Worm (Caenorhabditis elegans) whole organism, L2 larva: ENCODE measurements around the gene F07H5.7.

ENCODE experiments used
- F13H6.1 ChIP-seq: sonication (generic microtip); optimal IDR thresholded peaks from 2 replicates; lab custom pipeline; 2016; ENCODE audit warnings: missing genetic modification characterization, missing compliant biosample characterization
- ZK546.5 ChIP-seq: sonication (generic microtip); optimal IDR thresholded peaks from 2 replicates; lab custom pipeline; 2017; ENCODE audit warnings: missing biosample characterization, missing genetic modification characterization
- alr-1 ChIP-seq: fragments of 150-350 bp; optimal IDR thresholded peaks from 2 replicates; lab custom pipeline; 2014; ENCODE audit warnings: missing biosample characterization, missing genetic modification characterization
- ama-1 ChIP-seq: fragments of 150-350 bp; optimal IDR thresholded peaks from 2 replicates; lab custom pipeline; 2018; ENCODE audit warnings: inconsistent platforms
- blmp-1 ChIP-seq: sonication (generic microtip); optimal IDR thresholded peaks from 2 replicates; lab custom pipeline; 2017; ENCODE audit warnings: missing genetic modification characterization, mild to moderate bottlenecking, missing compliant biosample characterization, antibody characterized with exemption, moderate library complexity; ENCODE audit not compliant: insufficient read depth
- ceh-82 ChIP-seq: fragments of 150-350 bp; optimal IDR thresholded peaks from 2 replicates; lab custom pipeline; 2014; ENCODE audit warnings: missing biosample characterization, missing genetic modification characterization
- crh-2 ChIP-seq: sonication (generic microtip); optimal IDR thresholded peaks from 2 replicates; lab custom pipeline; 2017; ENCODE audit warnings: missing biosample characterization, missing genetic modification characterization
- dmd-4 ChIP-seq: sonication (generic microtip); optimal IDR thresholded peaks from 2 replicates; lab custom pipeline; 2017; ENCODE audit warnings: missing biosample characterization, missing genetic modification characterization
- egl-27 ChIP-seq: sonication (generic microtip); optimal IDR thresholded peaks from 3 replicates; lab custom pipeline; 2017; ENCODE audit warnings: missing biosample characterization, missing genetic modification reagents, missing genetic modification characterization
- elt-1 ChIP-seq: fragments of 150-350 bp; optimal IDR thresholded peaks from 2 replicates; lab custom pipeline; 2014; ENCODE audit warnings: missing biosample characterization, missing genetic modification characterization
- elt-3 ChIP-seq: sonication (generic microtip); optimal IDR thresholded peaks from 2 replicates; lab custom pipeline; 2017; ENCODE audit warnings: missing biosample characterization, missing genetic modification characterization
- fos-1 ChIP-seq: fragments of 150-350 bp; optimal IDR thresholded peaks from 2 replicates; lab custom pipeline; 2014; ENCODE audit warnings: missing biosample characterization, missing genetic modification characterization
- gmeb-1 ChIP-seq: fragments of 150-350 bp; optimal IDR thresholded peaks from 2 replicates; lab custom pipeline; 2014; ENCODE audit warnings: missing biosample characterization, missing genetic modification characterization
- lin-11 ChIP-seq: fragments of 150-350 bp; sonication (generic microtip); optimal IDR thresholded peaks from 2 replicates; lab custom pipeline; 2014; ENCODE audit warnings: missing biosample characterization, missing genetic modification characterization, inconsistent platforms, mixed read lengths
- lin-13 ChIP-seq: fragments of 150-350 bp; optimal IDR thresholded peaks from 2 replicates; lab custom pipeline; 2014; ENCODE audit warnings: missing biosample characterization, missing genetic modification reagents, missing genetic modification characterization
- lin-39 ChIP-seq: fragments of 150-350 bp; optimal IDR thresholded peaks from 2 replicates; lab custom pipeline; 2014; ENCODE audit warnings: missing biosample characterization, missing genetic modification reagents, missing genetic modification characterization
- lsy-2 ChIP-seq, 2 experiments: fragments of 150-350 bp in 1 of 2; sonication (generic microtip) in 1 of 2; optimal IDR thresholded peaks; 2 replicates each; lab custom pipeline; 2014 to 2017; ENCODE audit warnings: missing biosample characterization in 2 of 2, missing genetic modification characterization in 2 of 2
- mab-5 ChIP-seq: fragments of 150-350 bp; optimal IDR thresholded peaks from 2 replicates; lab custom pipeline; 2014; ENCODE audit warnings: missing biosample characterization, missing genetic modification characterization
- mbf-1 ChIP-seq: sonication (generic microtip); optimal IDR thresholded peaks from 2 replicates; lab custom pipeline; 2017; ENCODE audit warnings: missing biosample characterization, missing genetic modification characterization
- mdl-1 ChIP-seq, 2 experiments: fragments of 150-350 bp in 1 of 2; sonication (generic microtip) in 1 of 2; optimal IDR thresholded peaks; 2 replicates each; lab custom pipeline; 2017; ENCODE audit warnings: missing biosample characterization in 2 of 2, missing genetic modification characterization in 2 of 2
- nhr-11 ChIP-seq: fragments of 150-350 bp; optimal IDR thresholded peaks from 2 replicates; lab custom pipeline; 2014; ENCODE audit warnings: missing biosample characterization, missing genetic modification characterization
- nhr-129 ChIP-seq: fragments of 150-350 bp; optimal IDR thresholded peaks from 2 replicates; lab custom pipeline; 2014; ENCODE audit warnings: missing biosample characterization, missing genetic modification characterization
- nhr-21 ChIP-seq: fragments of 150-350 bp; optimal IDR thresholded peaks from 2 replicates; lab custom pipeline; 2014; ENCODE audit warnings: missing biosample characterization, missing genetic modification characterization
- nhr-237 ChIP-seq: fragments of 150-350 bp; optimal IDR thresholded peaks from 2 replicates; lab custom pipeline; 2014; ENCODE audit warnings: missing biosample characterization, missing genetic modification characterization
- nhr-25 ChIP-seq: fragments of 150-350 bp; sonication (generic microtip); optimal IDR thresholded peaks from 3 replicates; lab custom pipeline; 2014; ENCODE audit warnings: missing biosample characterization, missing genetic modification characterization
- nhr-77 ChIP-seq: fragments of 150-350 bp; optimal IDR thresholded peaks from 2 replicates; lab custom pipeline; 2014; ENCODE audit warnings: missing biosample characterization, missing genetic modification characterization
- peb-1 ChIP-seq: fragments of 150-350 bp; optimal IDR thresholded peaks from 2 replicates; lab custom pipeline; 2014; ENCODE audit warnings: missing biosample characterization, missing genetic modification characterization
- sem-4 ChIP-seq: fragments of 150-350 bp; optimal IDR thresholded peaks from 2 replicates; lab custom pipeline; 2014; ENCODE audit warnings: missing biosample characterization, missing genetic modification reagents, missing genetic modification characterization
- sma-3 ChIP-seq: sonication (generic microtip); optimal IDR thresholded peaks from 2 replicates; lab custom pipeline; 2016; ENCODE audit warnings: missing genetic modification reagents, missing genetic modification characterization, missing compliant biosample characterization
- sma-9 ChIP-seq, 2 experiments: fragments of 150-350 bp in 1 of 2; sonication (generic microtip) in 1 of 2; optimal IDR thresholded peaks; 2 replicates each; lab custom pipeline; 2014 to 2016; ENCODE audit warnings: missing genetic modification characterization in 2 of 2, mild to moderate bottlenecking in 1 of 2, missing biosample characterization in 1 of 2, missing compliant biosample characterization in 1 of 2, missing genetic modification reagents in 1 of 2, moderate library complexity in 1 of 2
- snpc-4 ChIP-seq: fragments of 150-350 bp; optimal IDR thresholded peaks from 2 replicates; lab custom pipeline; 2014; ENCODE audit warnings: missing biosample characterization, missing genetic modification characterization
- unc-39 ChIP-seq: fragments of 150-350 bp; optimal IDR thresholded peaks from 2 replicates; lab custom pipeline; 2014; ENCODE audit warnings: missing biosample characterization, missing genetic modification characterization
- unc-55 ChIP-seq: fragments of 150-350 bp; sonication (generic microtip); optimal IDR thresholded peaks from 3 replicates; lab custom pipeline; 2014; ENCODE audit warnings: missing biosample characterization, missing genetic modification reagents, missing genetic modification characterization
- unc-62 ChIP-seq: fragments of 150-350 bp; optimal IDR thresholded peaks from 2 replicates; lab custom pipeline; 2014; ENCODE audit warnings: missing biosample characterization, missing genetic modification reagents, missing genetic modification characterization
- ztf-11 ChIP-seq: sonication (generic microtip); optimal IDR thresholded peaks from 2 replicates; lab custom pipeline; 2017; ENCODE audit warnings: missing biosample characterization, missing genetic modification characterization

F07H5.7 gene

ce11 chrII:8766897-8767296 is 27.1 kb downstream of the F07H5.7 start, which contains the start of gene pah-1:
Gene pah-1 (minus strand): TSS chrII:8766997.
- TF ChIP-seq mbf-1 (tag; lab: Kevin White, UChicago) = no peak
- TF ChIP-seq lin-13 (GFP tag; lab: Kevin White, UChicago) = no peak
- no peak for TF ChIP-seq snpc-4 (tag; lab: Kevin White, UChicago)
- no peak for TF ChIP-seq sma-9 (GFP tag; optimal IDR thresholded peaks at IDR 0.05; lab: Kevin White, UChicago)
- TF ChIP-seq sma-9 (tag; optimal IDR thresholded peaks at IDR 0.05; lab: Kevin White, UChicago) = no peak
- no peak for TF ChIP-seq elt-1 (tag; lab: Kevin White, UChicago)
- TF ChIP-seq crh-2 (tag; lab: Kevin White, UChicago) = no peak
- TF ChIP-seq ama-1 (lab: Kevin White, UChicago) = no peak
- TF ChIP-seq lsy-2 (tag; optimal IDR thresholded peaks at IDR 0.05; lab: Kevin White, UChicago) = no peak
- no peak for TF ChIP-seq ZK546.5 (tag; lab: Kevin White, UChicago)
- no peak for TF ChIP-seq lin-39 (tag; lab: Kevin White, UChicago)
- TF ChIP-seq sma-3 (GFP tag; lab: Kevin White, UChicago) = no peak
- TF ChIP-seq unc-39 (tag; lab: Kevin White, UChicago) = no peak
- no peak for TF ChIP-seq ztf-11 (tag; lab: Kevin White, UChicago)
- TF ChIP-seq mab-5 = no peak
- TF ChIP-seq nhr-77 (tag; lab: Kevin White, UChicago) = no peak

- TF ChIP-seq gmeb-1 (tag; lab: Kevin White, UChicago) (no peak), ceh-82 (tag; lab: Kevin White, UChicago) (no peak), lin-39 (tag; lab: Kevin White, UChicago) (no peak), F13H6.1 (no peak), ztf-11 (tag; lab: Kevin White, UChicago) (no peak), mbf-1 (tag; lab: Kevin White, UChicago) (no peak), sma-3 (GFP tag; lab: Kevin White, UChicago) (no peak), nhr-11 (tag; lab: Kevin White, UChicago) (no peak), nhr-237 (tag; lab: Kevin White, UChicago) (no peak), lin-13 (GFP tag; lab: Kevin White, UChicago) (no peak), unc-62 (GFP tag; lab: Kevin White, UChicago) (no peak), dmd-4 (tag; lab: Kevin White, UChicago) (no peak), blmp-1 (tag; lab: Kevin White, UChicago) (no peak), lin-11 (tag; lab: Kevin White, UChicago) (no peak), unc-55 (GFP tag; lab: Kevin White, UChicago) (no peak), peb-1 (tag; lab: Kevin White, UChicago) (no peak), sem-4 (tag; lab: Kevin White, UChicago) (no peak)
These were observed 27.5 kb downstream of the F07H5.7 start, which contains the start of the genes nsph-1.1 and K08F8.15 for ce11 chrII:8766475-8766874. Gene nsph-1.1 (plus strand): TSS chrII:8766775. Gene K08F8.15 (plus strand): TSS chrII:8766809.

DNA sequence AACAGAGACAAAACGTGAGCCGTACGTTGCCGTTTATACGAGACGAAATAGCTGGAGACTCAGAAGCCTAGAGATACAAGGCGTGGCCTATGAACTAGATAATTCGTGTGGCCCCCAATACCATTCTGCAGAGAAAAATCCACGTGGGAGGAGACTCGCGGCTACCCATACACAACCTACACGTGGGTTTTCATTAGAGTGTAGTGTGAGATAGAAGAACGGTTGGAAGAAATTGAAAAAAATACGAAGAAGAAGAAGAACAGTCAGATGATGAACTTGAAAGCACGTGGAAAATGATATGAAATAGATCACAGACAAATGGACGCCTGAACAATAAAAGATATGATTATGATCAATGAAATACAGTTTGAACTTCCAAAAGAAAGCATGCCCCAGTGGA is 28.8 kb downstream of the F07H5.7 start:
- TF ChIP-seq nhr-11 (tag; lab: Kevin White, UChicago) (no peak), blmp-1 (tag; lab: Kevin White, UChicago) (peak; percentile 42), mdl-1 (tag; optimal IDR thresholded peaks at IDR 0.05; lab: Kevin White, UChicago) (peak; percentile 35 to 69), elt-3 (tag; lab: Kevin White, UChicago) (no peak), sma-3 (GFP tag; lab: Kevin White, UChicago) (peak; percentile 90), nhr-21 (tag; lab: Kevin White, UChicago) (peak; percentile 31), snpc-4 (tag; lab: Kevin White, UChicago) (no peak), fos-1 (tag; lab: Kevin White, UChicago) (peak; percentile 3), alr-1 (tag; lab: Kevin White, UChicago) (no peak), sma-9 (GFP tag; optimal IDR thresholded peaks at IDR 0.05; lab: Kevin White, UChicago) (peak; percentile 96), sma-9 (tag; optimal IDR thresholded peaks at IDR 0.05; lab: Kevin White, UChicago) (no peak), nhr-25 (tag; lab: Kevin White, UChicago) (peak; percentile 70), nhr-129 (tag; lab: Kevin White, UChicago) (peak; percentile 2)

DNA sequence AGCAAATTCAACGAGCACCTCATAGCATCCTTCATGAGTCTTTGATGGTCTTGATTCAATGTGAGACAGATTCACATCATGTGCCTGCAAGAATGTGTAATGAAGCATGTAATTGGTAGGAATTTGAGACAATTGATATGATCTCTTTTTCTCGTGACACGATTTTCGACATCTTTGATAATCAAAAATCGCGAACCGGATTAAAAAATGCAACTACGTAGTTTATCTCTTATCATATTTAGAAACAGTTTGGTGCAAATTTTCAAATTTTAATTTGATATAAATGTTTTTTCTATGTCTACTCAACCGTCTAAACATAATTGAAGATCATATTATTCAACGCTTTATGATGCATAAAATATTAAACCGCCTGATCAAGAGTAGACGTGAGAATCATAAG is 29.6 kb downstream of the F07H5.7 start:
- TF ChIP-seq egl-27 (tag; lab: Kevin White, UChicago) = no peak
- peak; percentile 3 for TF ChIP-seq sma-9 (GFP tag; optimal IDR thresholded peaks at IDR 0.05; lab: Kevin White, UChicago)
- no peak for TF ChIP-seq sma-9 (tag; optimal IDR thresholded peaks at IDR 0.05; lab: Kevin White, UChicago)
